Fruit fly (Drosophila melanogaster) whole organism, wandering third instar larva: ENCODE data around the gene Eip78C.

Source experiments
- Abd-B ChIP-seq: fragments of >200 bp; optimal IDR thresholded peaks from 2 replicates; lab custom pipeline; 2017; ENCODE audit warnings: missing biosample characterization, missing genetic modification characterization
- CG32264 ChIP-seq: fragments of 200-800 bp; sonication (Bioruptor generic); optimal IDR thresholded peaks from 2 replicates; lab custom pipeline; 2016; ENCODE audit warnings: missing biosample characterization, missing genetic modification characterization
- CG9705 ChIP-seq: fragments of 200-800 bp; sonication (Bioruptor generic); optimal IDR thresholded peaks from 2 replicates; lab custom pipeline; 2018; ENCODE audit warnings: missing biosample characterization, mild to moderate bottlenecking, missing genetic modification characterization
- CrebA ChIP-seq: fragments of 200-800 bp; sonication (Bioruptor generic); optimal IDR thresholded peaks from 2 replicates; lab custom pipeline; 2016; ENCODE audit warnings: missing biosample characterization, mild to moderate bottlenecking, missing genetic modification characterization, borderline replicate concordance
- Dfd ChIP-seq: fragments of >200 bp; optimal IDR thresholded peaks from 2 replicates; lab custom pipeline; 2017; ENCODE audit warnings: missing biosample characterization, missing genetic modification characterization
- Dif ChIP-seq: fragments of 200-275, 200-300 bp; sonication (Bioruptor generic); optimal IDR thresholded peaks from 2 replicates; lab custom pipeline; 2018; ENCODE audit warnings: missing biosample characterization, missing genetic modification characterization; ENCODE audit not compliant: partially characterized antibody
- GATAd ChIP-seq: sonication (Bioruptor generic); optimal IDR thresholded peaks from 2 replicates; lab custom pipeline; 2016; ENCODE audit warnings: missing biosample characterization, missing genetic modification characterization
- Hr83 ChIP-seq: fragments of 200-300 bp; sonication (Bioruptor generic); optimal IDR thresholded peaks from 2 replicates; lab custom pipeline; 2016; ENCODE audit warnings: missing biosample characterization, mild to moderate bottlenecking, missing genetic modification characterization, moderate library complexity; ENCODE audit not compliant: poor library complexity, severe bottlenecking
- Mio ChIP-seq: sonication (Bioruptor generic); optimal IDR thresholded peaks from 2 replicates; lab custom pipeline; 2016; ENCODE audit warnings: missing biosample characterization, missing genetic modification characterization
- Myc ChIP-seq: fragments of >200 bp; optimal IDR thresholded peaks from 2 replicates; lab custom pipeline; 2017
- Rel ChIP-seq, 2 experiments: fragments of 200-800 bp; sonication (Bioruptor generic) in 1 of 2; optimal IDR thresholded peaks; 2 replicates in 1 of 2; 3 replicates in 1 of 2; lab custom pipeline; 2016 to 2019; ENCODE audit warnings: mild to moderate bottlenecking in 2 of 2, missing biosample characterization in 2 of 2, missing genetic modification characterization in 2 of 2, moderate library complexity in 1 of 2
- Sp1 ChIP-seq: fragments of 200-800 bp; sonication (Bioruptor generic); optimal IDR thresholded peaks from 3 replicates; lab custom pipeline; 2019; ENCODE audit warnings: missing biosample characterization, mild to moderate bottlenecking, missing genetic modification characterization, moderate library complexity
- Vsx2 ChIP-seq: fragments of 200-300, 225-300 bp; sonication (Bioruptor generic); optimal IDR thresholded peaks from 2 replicates; lab custom pipeline; 2018; ENCODE audit warnings: missing biosample characterization, missing genetic modification characterization; ENCODE audit not compliant: partially characterized antibody
- br ChIP-seq: fragments of 200-800 bp; sonication (Bioruptor generic); optimal IDR thresholded peaks from 2 replicates; lab custom pipeline; 2016; ENCODE audit warnings: missing biosample characterization, missing genetic modification characterization
- brk ChIP-seq: fragments of 200-800 bp; sonication (Bioruptor generic); optimal IDR thresholded peaks from 2 replicates; lab custom pipeline; 2016; ENCODE audit warnings: missing biosample characterization, mild to moderate bottlenecking, missing genetic modification characterization
- dl ChIP-seq, 2 experiments: fragments of 175-275, 200-275 bp in 1 of 2; fragments of 200-275 bp in 1 of 2; sonication (Bioruptor generic); optimal IDR thresholded peaks; lab custom pipeline; 2018; ENCODE audit warnings: mild to moderate bottlenecking in 2 of 2, missing biosample characterization in 2 of 2, missing genetic modification characterization in 2 of 2, moderate library complexity in 2 of 2; ENCODE audit not compliant: partially characterized antibody in 2 of 2, insufficient read depth in 1 of 2
- dmrt93B ChIP-seq: fragments of 200-800 bp; sonication (Bioruptor generic); optimal IDR thresholded peaks from 2 replicates; lab custom pipeline; 2018; ENCODE audit warnings: missing biosample characterization, mild to moderate bottlenecking, missing genetic modification characterization
- ey ChIP-seq: fragments of 200-800 bp; sonication (Bioruptor generic); optimal IDR thresholded peaks from 2 replicates; lab custom pipeline; 2016; ENCODE audit warnings: missing biosample characterization, missing genetic modification characterization
- foxo ChIP-seq, 2 experiments: fragments of 200-800 bp; sonication (Bioruptor generic); optimal IDR thresholded peaks; 2 replicates in 1 of 2; 3 replicates in 1 of 2; lab custom pipeline; 2016 to 2017; ENCODE audit warnings: missing biosample characterization in 2 of 2, missing genetic modification characterization in 2 of 2
- fru ChIP-seq: fragments of 200-800 bp; sonication (Bioruptor generic); optimal IDR thresholded peaks from 3 replicates; lab custom pipeline; 2016; ENCODE audit warnings: missing biosample characterization, mild to moderate bottlenecking, missing genetic modification characterization
- jim ChIP-seq: fragments of 175-275, 200-325 bp; sonication (Bioruptor generic); optimal IDR thresholded peaks from 2 replicates; lab custom pipeline; 2016; ENCODE audit warnings: missing biosample characterization, mild to moderate bottlenecking, missing genetic modification characterization
- pan ChIP-seq: fragments of >200 bp; optimal IDR thresholded peaks from 2 replicates; lab custom pipeline; 2017
- psq ChIP-seq: fragments of 200-800 bp; sonication (Bioruptor generic); optimal IDR thresholded peaks from 3 replicates; lab custom pipeline; 2017; ENCODE audit warnings: missing biosample characterization, mild to moderate bottlenecking, missing genetic modification characterization, moderate library complexity
- sage ChIP-seq: fragments of 200-800 bp; sonication (Bioruptor generic); optimal IDR thresholded peaks from 2 replicates; lab custom pipeline; 2016; ENCODE audit warnings: missing biosample characterization, mild to moderate bottlenecking, missing genetic modification characterization
- sv ChIP-seq: fragments of 200-800 bp; sonication (Bioruptor generic); optimal IDR thresholded peaks from 3 replicates; lab custom pipeline; 2016; ENCODE audit warnings: missing biosample characterization, missing genetic modification characterization
- usp ChIP-seq: fragments of >200 bp; optimal IDR thresholded peaks from 2 replicates; lab custom pipeline; 2017; ENCODE audit warnings: missing biosample characterization, missing genetic modification characterization
- woc ChIP-seq: sonication (Bioruptor generic); optimal IDR thresholded peaks from 2 replicates; lab custom pipeline; 2016; ENCODE audit warnings: missing biosample characterization, mild to moderate bottlenecking, missing genetic modification characterization

Eip78C gene

DNA sequence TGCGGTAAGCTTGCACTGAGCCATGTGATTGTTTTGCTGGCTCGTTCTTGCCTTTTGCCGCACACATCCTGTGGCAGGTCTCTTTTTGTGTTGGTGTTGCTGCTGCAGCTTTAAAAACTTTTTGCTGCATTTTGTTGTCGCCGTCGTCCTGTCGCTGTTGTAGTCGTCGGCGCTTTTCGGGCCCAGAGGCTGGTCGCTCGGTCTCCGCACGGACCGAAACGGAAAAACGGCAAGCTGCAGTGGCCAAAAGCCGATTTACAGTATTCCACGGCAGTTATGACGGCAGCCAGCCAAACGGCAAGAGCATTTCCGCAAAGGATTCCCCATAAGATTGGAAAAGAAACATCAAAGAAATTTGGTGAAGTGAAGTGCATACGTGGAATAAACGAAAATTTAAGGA is 6.3 kb upstream of the Eip78C start, which contains the start of gene CG43219:
Gene CG43219 (plus strand): TSS at position 301 of the 400 bp plus-strand sequence.
- TF ChIP-seq foxo (GFP tag; optimal IDR thresholded peaks at IDR 0.05; lab: Kevin White, UChicago) (no peak), Abd-B (GFP tag; lab: Kevin White, UChicago) (no peak), br (no peak), woc (GFP tag; lab: Kevin White, UChicago) (no peak), CrebA (GFP tag; lab: Kevin White, UChicago) (no peak), fru (GFP tag; lab: Kevin White, UChicago) (no peak), Vsx2 (no peak)

dm6 chr3L:21223268-21223667 is 3.1 kb upstream of the Eip78C start:
- TF ChIP-seq Abd-B (GFP tag; lab: Kevin White, UChicago) = no peak

- no peak for TF ChIP-seq dmrt93B (GFP tag; lab: Kevin White, UChicago)
- no peak for TF ChIP-seq CG9705 (GFP tag; lab: Kevin White, UChicago)
- no peak for TF ChIP-seq Myc (lab: Kevin White, UChicago)
- TF ChIP-seq Mio = no peak
- TF ChIP-seq sv = no peak
- TF ChIP-seq Abd-B (GFP tag; lab: Kevin White, UChicago) = no peak
- TF ChIP-seq Sp1 = no peak
- TF ChIP-seq usp (GFP tag; lab: Kevin White, UChicago) = no peak
These were observed 2.1 kb upstream of the Eip78C start for dm6 chr3L:21224274-21224673.

DNA sequence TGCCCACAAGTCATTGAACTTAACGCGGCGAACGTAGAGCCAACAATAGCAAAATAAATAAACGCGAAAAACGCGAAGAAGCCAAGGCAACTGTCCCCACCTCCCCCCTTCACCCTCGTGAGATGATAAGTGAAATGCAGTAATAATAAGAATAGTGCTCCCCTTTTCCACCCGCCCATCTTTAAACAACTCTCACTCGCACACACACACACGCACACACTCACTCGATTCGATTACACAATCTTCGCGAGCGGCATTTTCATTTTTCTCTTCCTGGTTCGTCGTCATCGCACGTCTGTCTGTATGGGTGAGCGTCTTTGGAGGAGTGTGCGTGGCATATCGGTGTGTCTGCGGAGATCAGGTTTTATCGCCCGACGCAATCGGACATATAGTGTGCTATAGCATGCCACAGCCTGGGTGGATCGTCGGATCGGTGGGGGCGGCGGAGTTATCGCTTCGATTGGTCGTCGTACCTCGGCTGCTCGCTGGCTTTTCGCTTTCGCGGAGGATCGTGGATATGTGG is 1.6 kb upstream of the Eip78C start:
- TF ChIP-seq Dfd (GFP tag; lab: Kevin White, UChicago) = peak; percentile 16
- no peak for TF ChIP-seq Hr83 (GFP tag; lab: Kevin White, UChicago)
- no peak for TF ChIP-seq Sp1
- peak; percentile 13 for TF ChIP-seq psq (GFP tag; lab: Kevin White, UChicago)
- TF ChIP-seq foxo (GFP tag; optimal IDR thresholded peaks at IDR 0.05; lab: Kevin White, UChicago) = peak in 1 of 2 experiments; percentile 27
- peak; percentile 26 for TF ChIP-seq br

DNA sequence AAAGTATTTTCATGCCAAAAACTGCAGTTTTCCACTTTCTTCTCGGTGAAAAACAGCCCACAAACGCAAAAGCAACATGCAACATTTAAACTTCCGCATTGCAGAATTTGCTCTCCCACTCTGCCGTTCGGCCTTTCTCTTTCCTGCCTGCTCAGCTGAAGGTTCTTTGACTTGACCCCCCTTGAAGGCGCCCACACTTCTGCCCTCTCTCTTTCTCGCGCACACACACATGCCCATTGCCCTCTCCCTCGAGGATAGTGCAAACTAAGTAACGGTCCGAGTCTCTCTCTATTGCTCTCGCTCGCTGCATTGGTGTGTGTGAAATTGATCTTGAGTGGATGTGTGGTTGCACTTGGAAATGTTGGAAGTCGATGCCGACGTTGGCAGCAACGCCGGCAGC is 767 bp upstream of the Eip78C start:
- TF ChIP-seq jim (GFP tag; lab: Kevin White, UChicago) = no peak
- no peak for TF ChIP-seq Vsx2
- TF ChIP-seq Dif (GFP tag; lab: Kevin White, UChicago) = no peak
- TF ChIP-seq GATAd = no peak
- no peak for TF ChIP-seq CG32264

DNA sequence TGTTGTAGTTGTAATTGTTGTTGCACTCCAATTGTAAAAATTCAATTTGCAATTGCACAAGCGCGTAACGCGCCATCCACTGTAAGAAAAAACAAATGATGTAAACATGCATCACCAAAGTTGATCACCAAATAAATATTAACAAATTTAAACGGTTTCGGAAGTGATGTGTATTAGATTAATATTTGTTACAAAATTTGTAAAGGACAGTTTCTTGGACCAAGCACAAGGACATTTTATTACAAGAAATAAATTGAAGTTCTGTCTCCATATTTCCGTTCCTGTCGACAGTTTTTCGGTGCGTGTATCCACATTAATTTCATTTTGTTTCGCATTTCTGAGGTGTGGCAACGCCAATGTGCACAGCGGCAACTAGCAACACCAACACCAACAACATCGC is 3.4 kb downstream of the Eip78C start:
- TF ChIP-seq ey (GFP tag; lab: Kevin White, UChicago) = no peak
- no peak for TF ChIP-seq brk (GFP tag; lab: Kevin White, UChicago)
- no peak for TF ChIP-seq Abd-B (GFP tag; lab: Kevin White, UChicago)
- TF ChIP-seq Dif (GFP tag; lab: Kevin White, UChicago) = no peak
- TF ChIP-seq sage (GFP tag; lab: Kevin White, UChicago) = no peak
- no peak for TF ChIP-seq Rel (GFP tag; optimal IDR thresholded peaks at IDR 0.05; lab: Kevin White, UChicago)
- no peak for TF ChIP-seq Rel (tag; optimal IDR thresholded peaks at IDR 0.05; lab: Kevin White, UChicago)
- no peak for TF ChIP-seq pan (lab: Kevin White, UChicago)
- no peak for TF ChIP-seq dl (GFP tag; optimal IDR thresholded peaks at IDR 0.05; lab: Kevin White, UChicago; ENCODE audit: insufficient read depth in 1 of 2, partially characterized antibody in 2 of 2)
- TF ChIP-seq CG32264 = no peak

- TF ChIP-seq Dfd (GFP tag; lab: Kevin White, UChicago) (peak; percentile 92), fru (GFP tag; lab: Kevin White, UChicago) (no peak)
These were observed 4.4 kb downstream of the Eip78C start for dm6 chr3L:21230762-21231161.
